Worm (Caenorhabditis elegans) whole organism, late embryonic: ENCODE results near the gene C33G3.5.

Experiments
- ahr-1 ChIP-seq: sonication (generic microtip); optimal IDR thresholded peaks from 2 replicates; lab custom pipeline; 2016; ENCODE audit warnings: missing genetic modification characterization, missing compliant biosample characterization
- ama-1 ChIP-seq: fragments of 150-350 bp; optimal IDR thresholded peaks from 2 replicates; lab custom pipeline; 2014
- ceh-14 ChIP-seq: sonication (generic microtip); optimal IDR thresholded peaks from 2 replicates; lab custom pipeline; 2016; ENCODE audit warnings: missing genotype, missing genetic modification characterization, missing compliant biosample characterization
- ceh-2 ChIP-seq: sonication (generic microtip); optimal IDR thresholded peaks from 2 replicates; lab custom pipeline; 2016; ENCODE audit warnings: missing genotype, missing genetic modification characterization, missing compliant biosample characterization
- ceh-31 ChIP-seq: sonication (generic microtip); optimal IDR thresholded peaks from 2 replicates; lab custom pipeline; 2016; ENCODE audit warnings: missing genetic modification characterization, missing compliant biosample characterization
- ceh-34 ChIP-seq: sonication (generic microtip); optimal IDR thresholded peaks from 2 replicates; lab custom pipeline; 2016; ENCODE audit warnings: mild to moderate bottlenecking, missing genetic modification characterization, missing compliant biosample characterization
- ceh-48 ChIP-seq: sonication (generic microtip); optimal IDR thresholded peaks from 2 replicates; lab custom pipeline; 2016; ENCODE audit warnings: missing genetic modification characterization, inconsistent platforms, missing compliant biosample characterization
- fkh-6 ChIP-seq: sonication (generic microtip); optimal IDR thresholded peaks from 2 replicates; lab custom pipeline; 2016; ENCODE audit warnings: missing genetic modification characterization, missing compliant biosample characterization
- hlh-15 ChIP-seq: sonication (generic microtip); optimal IDR thresholded peaks from 2 replicates; lab custom pipeline; 2016; ENCODE audit warnings: missing genetic modification characterization, missing compliant biosample characterization
- hlh-30 ChIP-seq: sonication (generic microtip); optimal IDR thresholded peaks from 2 replicates; lab custom pipeline; 2017; ENCODE audit warnings: antibody characterized with exemption, missing genetic modification characterization, missing compliant biosample characterization; ENCODE audit not compliant: insufficient read depth
- hlh-6 ChIP-seq: sonication (generic microtip); optimal IDR thresholded peaks from 2 replicates; lab custom pipeline; 2016; ENCODE audit warnings: missing genotype, missing genetic modification characterization, missing compliant biosample characterization
- hlh-8 ChIP-seq: sonication (generic microtip); optimal IDR thresholded peaks from 2 replicates; lab custom pipeline; 2016; ENCODE audit warnings: missing genotype, missing genetic modification characterization, missing compliant biosample characterization
- ref-2 ChIP-seq: sonication (generic microtip); optimal IDR thresholded peaks from 2 replicates; lab custom pipeline; 2016; ENCODE audit warnings: missing genetic modification characterization, missing compliant biosample characterization
- sdc-2 ChIP-seq: sonication (generic microtip); optimal IDR thresholded peaks from 2 replicates; lab custom pipeline; 2016; ENCODE audit warnings: missing genotype, missing genetic modification characterization, missing compliant biosample characterization
- tbx-2 ChIP-seq: sonication (generic microtip); optimal IDR thresholded peaks from 2 replicates; lab custom pipeline; 2016; ENCODE audit warnings: missing genetic modification characterization, missing compliant biosample characterization
- tbx-7 ChIP-seq: sonication (generic microtip); optimal IDR thresholded peaks from 2 replicates; lab custom pipeline; 2016; ENCODE audit warnings: missing genotype, missing genetic modification characterization, missing compliant biosample characterization
- ttx-3 ChIP-seq: sonication (generic microtip); optimal IDR thresholded peaks from 2 replicates; lab custom pipeline; 2016; ENCODE audit warnings: missing genetic modification reagents, missing genetic modification characterization, missing compliant biosample characterization
- unc-3 ChIP-seq, 2 experiments: fragments of 200-800 bp in 1 of 2; sonication (Bioruptor generic) in 1 of 2; sonication (generic microtip) in 1 of 2; conservative IDR thresholded peaks in 1 of 2; optimal IDR thresholded peaks in 1 of 2; 2 replicates each; pipeline versions ENCODE4 v1.3.6 to Lab custom; 2016 to 2022; ENCODE audit warnings: missing compliant biosample characterization in 2 of 2, missing genetic modification characterization in 2 of 2, missing genetic modification reagents in 1 of 2
- unc-42 ChIP-seq: sonication (generic microtip); optimal IDR thresholded peaks from 2 replicates; lab custom pipeline; 2016; ENCODE audit warnings: missing genotype, missing genetic modification characterization, missing compliant biosample characterization
- unc-55 ChIP-seq: sonication (generic microtip); optimal IDR thresholded peaks from 2 replicates; lab custom pipeline; 2017; ENCODE audit warnings: missing biosample characterization, missing genetic modification reagents, missing genetic modification characterization

Gene C33G3.5

DNA sequence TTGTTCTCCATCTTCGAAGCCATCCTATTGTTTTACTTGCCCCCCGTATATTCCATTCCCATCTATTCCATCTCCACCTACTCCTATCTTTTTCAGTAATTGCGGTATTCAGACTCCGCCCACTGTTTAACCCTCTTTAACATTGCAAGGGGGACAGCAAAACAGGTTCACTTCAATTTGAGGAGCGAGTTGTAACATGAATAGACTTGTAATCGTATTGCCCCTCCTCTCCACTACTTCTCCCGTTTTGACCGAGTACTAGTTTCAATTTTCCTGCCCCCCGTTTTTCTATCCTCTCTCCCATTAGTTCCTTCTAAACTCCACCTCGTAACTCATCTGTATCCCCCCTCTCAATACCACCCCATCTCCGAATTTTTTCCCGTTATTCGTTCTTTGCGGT, 50.0 kb downstream of the C33G3.5 start:
- TF ChIP-seq tbx-7: no peak
- TF ChIP-seq tbx-2 (tag; lab: Kevin White, UChicago): peak; percentile 23
- TF ChIP-seq ahr-1 (tag; lab: Kevin White, UChicago): no peak
- TF ChIP-seq ceh-14 (tag; lab: Kevin White, UChicago): peak; percentile 60
- no peak for TF ChIP-seq unc-3 (GFP tag; conservative IDR thresholded peaks at IDR 0.05; lab: Robert Waterston, UW)
- no peak for TF ChIP-seq unc-3 (tag; optimal IDR thresholded peaks at IDR 0.05; lab: Kevin White, UChicago)
- TF ChIP-seq unc-42 (tag; lab: Kevin White, UChicago): peak; percentile 66

DNA sequence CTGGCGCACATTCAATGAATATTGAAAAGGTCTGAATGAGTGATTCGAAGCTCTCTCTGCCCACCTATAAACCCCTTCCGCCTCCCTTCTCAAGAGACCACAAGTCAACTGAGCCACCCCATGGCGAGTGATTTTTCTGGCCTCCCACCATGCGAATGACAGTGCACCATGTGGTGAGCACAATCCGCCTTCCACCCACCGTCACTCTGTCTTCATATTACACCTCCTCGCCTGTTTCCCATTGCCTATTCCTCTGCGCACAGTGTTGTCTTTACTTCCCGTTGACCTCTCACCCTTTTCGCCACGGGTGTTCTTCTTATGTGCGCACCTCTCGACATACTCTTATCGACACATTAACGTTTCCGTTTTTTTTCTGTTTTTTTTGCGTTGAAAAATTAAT, 51.6 kb downstream of the C33G3.5 start:
- TF ChIP-seq hlh-8 (tag; lab: Kevin White, UChicago): peak; percentile 29
- TF ChIP-seq hlh-6 (tag; lab: Kevin White, UChicago): peak; percentile 54
- no peak for TF ChIP-seq ama-1 (lab: Kevin White, UChicago)
- TF ChIP-seq fkh-6: peak; percentile 30
- peak; percentile 30 for TF ChIP-seq unc-55 (GFP tag; lab: Kevin White, UChicago)
- no peak for TF ChIP-seq ceh-48
- peak; percentile 14 for TF ChIP-seq tbx-2 (tag; lab: Kevin White, UChicago)
- peak; percentile 6 for TF ChIP-seq ceh-2 (tag; lab: Kevin White, UChicago)
- peak; percentile 13 for TF ChIP-seq ceh-31 (tag; lab: Kevin White, UChicago)
- TF ChIP-seq hlh-15: no peak
- TF ChIP-seq sdc-2 (tag; lab: Kevin White, UChicago): peak; percentile 75
- peak; percentile 78 for TF ChIP-seq ref-2
- TF ChIP-seq ceh-34: peak; percentile 23
- TF ChIP-seq ttx-3 (tag; lab: Kevin White, UChicago): no peak
- TF ChIP-seq hlh-30 (tag; lab: Kevin White, UChicago): peak; percentile 55
